Worm (Caenorhabditis elegans) whole organism, L1 larva: Measurements from ENCODE around the gene C49C3.20.

Experiments used
- C34B4.2 ChIP-seq: sonication (generic microtip); optimal IDR thresholded peaks from 2 replicates; lab custom pipeline; 2017; ENCODE audit warnings: mild to moderate bottlenecking, missing genetic modification characterization, missing compliant biosample characterization
- aly-2 ChIP-seq: fragments of 150-350 bp; optimal IDR thresholded peaks from 2 replicates; lab custom pipeline; 2014; ENCODE audit warnings: missing biosample characterization, missing genetic modification characterization
- blmp-1 ChIP-seq: fragments of 150-350 bp; optimal IDR thresholded peaks from 2 replicates; lab custom pipeline; 2014; ENCODE audit warnings: missing biosample characterization, missing genetic modification characterization
- ceh-90 ChIP-seq: sonication (generic microtip); optimal IDR thresholded peaks from 2 replicates; lab custom pipeline; 2016; ENCODE audit warnings: missing genetic modification characterization, missing compliant biosample characterization
- ces-1 ChIP-seq: fragments of 150-350 bp; optimal IDR thresholded peaks from 2 replicates; lab custom pipeline; 2014; ENCODE audit warnings: missing biosample characterization, missing genetic modification reagents, missing genetic modification characterization
- dpl-1 ChIP-seq, 3 experiments: fragments of 150-350 bp in 2 of 3; sonication (generic microtip) in 1 of 3; optimal IDR thresholded peaks; 2 replicates each; lab custom pipeline; 2014 to 2017; ENCODE audit warnings: missing biosample characterization in 3 of 3, missing genetic modification characterization in 3 of 3, missing genetic modification reagents in 3 of 3
- efl-1 ChIP-seq, 4 experiments: fragments of 150-350 bp; optimal IDR thresholded peaks in 3 of 4; peaks in 1 of 4; 1 replicate in 1 of 4; 2 replicates in 3 of 4; lab custom pipeline; 2014; ENCODE audit warnings: missing biosample characterization in 2 of 4, missing genetic modification characterization in 2 of 4, missing genetic modification reagents in 2 of 4
- efl-3 ChIP-seq: fragments of 200-800 bp; sonication (Bioruptor generic); optimal IDR thresholded peaks from 2 replicates; lab custom pipeline; 2018; ENCODE audit warnings: mild to moderate bottlenecking, missing genetic modification characterization, missing compliant biosample characterization
- egl-13 ChIP-seq: sonication (generic microtip); optimal IDR thresholded peaks from 2 replicates; lab custom pipeline; 2016; ENCODE audit warnings: missing genotype, missing genetic modification reagents, missing genetic modification characterization, missing compliant biosample characterization
- egl-27 ChIP-seq, 2 experiments: fragments of 150-350 bp in 1 of 2; sonication (generic microtip); optimal IDR thresholded peaks; 3 replicates each; lab custom pipeline; 2017 to 2018; ENCODE audit warnings: missing biosample characterization in 2 of 2, missing genetic modification characterization in 2 of 2, missing genetic modification reagents in 2 of 2
- elt-2 ChIP-seq: sonication (generic microtip); optimal IDR thresholded peaks from 2 replicates; lab custom pipeline; 2016; ENCODE audit warnings: missing genetic modification characterization, mild to moderate bottlenecking, inconsistent platforms, missing compliant biosample characterization, missing genetic modification reagents
- elt-3 ChIP-seq, 6 experiments: fragments of 150-350 bp in 1 of 6; sonication (generic microtip); optimal IDR thresholded peaks; 2 replicates each; lab custom pipeline; 2017 to 2018; ENCODE audit warnings: missing biosample characterization in 6 of 6, missing genetic modification characterization in 6 of 6, inconsistent platforms in 1 of 6
- fkh-4 ChIP-seq: sonication (generic microtip); optimal IDR thresholded peaks from 2 replicates; lab custom pipeline; 2016; ENCODE audit warnings: missing compliant biosample characterization, missing genetic modification characterization, borderline replicate concordance
- hlh-17 ChIP-seq: fragments of 200-800 bp; sonication (Bioruptor generic); optimal IDR thresholded peaks from 2 replicates; lab custom pipeline; 2018; ENCODE audit warnings: missing genetic modification characterization, mild to moderate bottlenecking, missing compliant biosample characterization, moderate library complexity, borderline replicate concordance
- hlh-4 ChIP-seq: sonication (generic microtip); optimal IDR thresholded peaks from 2 replicates; lab custom pipeline; 2016; ENCODE audit warnings: mild to moderate bottlenecking, missing genetic modification characterization, missing compliant biosample characterization
- lin-13 ChIP-seq: fragments of 150-350 bp; optimal IDR thresholded peaks from 2 replicates; lab custom pipeline; 2014; ENCODE audit warnings: missing biosample characterization, missing genetic modification reagents, missing genetic modification characterization
- lin-14 ChIP-seq: fragments of 200-800 bp; sonication (Bioruptor generic); optimal IDR thresholded peaks from 2 replicates; lab custom pipeline; 2018; ENCODE audit warnings: mild to moderate bottlenecking, missing genetic modification characterization, moderate library complexity, missing compliant biosample characterization
- lin-35 ChIP-seq, 2 experiments: fragments of 150-350 bp; optimal IDR thresholded peaks; 2 replicates each; lab custom pipeline; 2014; ENCODE audit warnings: missing biosample characterization in 2 of 2, missing genetic modification characterization in 2 of 2, missing genetic modification reagents in 2 of 2
- lin-39 ChIP-seq: fragments of 150-350 bp; optimal IDR thresholded peaks from 2 replicates; lab custom pipeline; 2014; ENCODE audit warnings: missing biosample characterization, missing genetic modification reagents, missing genetic modification characterization
- lir-3 ChIP-seq: sonication (generic microtip); optimal IDR thresholded peaks from 2 replicates; lab custom pipeline; 2016; ENCODE audit warnings: mild to moderate bottlenecking, missing genetic modification characterization, moderate library complexity, missing compliant biosample characterization; ENCODE audit not compliant: poor library complexity
- lsy-2 ChIP-seq, 2 experiments: fragments of 150-350 bp; optimal IDR thresholded peaks; 2 replicates each; lab custom pipeline; 2014; ENCODE audit warnings: missing biosample characterization in 2 of 2, missing genetic modification characterization in 2 of 2
- mab-9 ChIP-seq: fragments of 200-800 bp; sonication (Bioruptor generic); IDR thresholded peaks from 2 replicates; pipeline ENCODE4 v1.3.6; 2022; ENCODE audit warnings: missing genetic modification reagents, missing genetic modification characterization, missing compliant biosample characterization
- mdl-1 ChIP-seq, 2 experiments: fragments of 150-350 bp; optimal IDR thresholded peaks; 2 replicates each; lab custom pipeline; 2014 to 2017; ENCODE audit warnings: missing biosample characterization in 2 of 2, missing genetic modification characterization in 2 of 2, inconsistent platforms in 1 of 2
- mef-2 ChIP-seq: fragments of 150-350 bp; optimal IDR thresholded peaks from 2 replicates; lab custom pipeline; 2014; ENCODE audit warnings: missing biosample characterization, missing genetic modification characterization
- nhr-19 ChIP-seq: fragments of 200-800 bp; sonication (Bioruptor generic); conservative IDR thresholded peaks from 2 replicates; pipeline ENCODE4 v1.3.6; 2022; ENCODE audit warnings: missing genetic modification characterization, missing compliant biosample characterization
- nhr-237 ChIP-seq: fragments of 150-350 bp; optimal IDR thresholded peaks from 2 replicates; lab custom pipeline; 2014; ENCODE audit warnings: missing biosample characterization, missing genetic modification characterization
- nhr-28 ChIP-seq: fragments of 150-350 bp; optimal IDR thresholded peaks from 2 replicates; lab custom pipeline; 2014; ENCODE audit warnings: missing biosample characterization, missing genetic modification characterization
- nhr-47 ChIP-seq: sonication (generic microtip); optimal IDR thresholded peaks from 2 replicates; lab custom pipeline; 2016; ENCODE audit warnings: mild to moderate bottlenecking, missing genetic modification characterization, moderate library complexity, missing compliant biosample characterization
- nhr-71 ChIP-seq: sonication (generic microtip); optimal IDR thresholded peaks from 2 replicates; lab custom pipeline; 2016; ENCODE audit warnings: mild to moderate bottlenecking, missing genetic modification characterization, moderate library complexity, missing compliant biosample characterization
- nhr-77 ChIP-seq: fragments of 150-350 bp; optimal IDR thresholded peaks from 2 replicates; lab custom pipeline; 2014; ENCODE audit warnings: missing biosample characterization, missing genetic modification characterization
- nhr-85 ChIP-seq: sonication (generic microtip); peaks from one replicate; lab custom pipeline; 2016; ENCODE audit warnings: missing genetic modification characterization, inconsistent platforms, missing compliant biosample characterization
- pax-3 ChIP-seq: fragments of 200-800 bp; sonication (Bioruptor generic); optimal IDR thresholded peaks from 2 replicates; lab custom pipeline; 2018; ENCODE audit warnings: mild to moderate bottlenecking, missing genetic modification characterization, moderate library complexity, missing compliant biosample characterization
- rnt-1 ChIP-seq: sonication (generic microtip); optimal IDR thresholded peaks from 2 replicates; lab custom pipeline; 2016; ENCODE audit warnings: mild to moderate bottlenecking, missing genetic modification characterization, moderate library complexity, missing compliant biosample characterization
- snpc-4 ChIP-seq: fragments of 150-350 bp; optimal IDR thresholded peaks from 2 replicates; lab custom pipeline; 2014; ENCODE audit warnings: missing biosample characterization, missing genetic modification characterization
- sptf-1 ChIP-seq: fragments of 150-350 bp; optimal IDR thresholded peaks from 2 replicates; lab custom pipeline; 2014; ENCODE audit warnings: missing biosample characterization, missing genetic modification characterization
- tbx-2 ChIP-seq: sonication (generic microtip); optimal IDR thresholded peaks from 2 replicates; lab custom pipeline; 2016; ENCODE audit warnings: missing genetic modification characterization, missing compliant biosample characterization
- tlp-1 ChIP-seq: fragments of 150-350 bp; optimal IDR thresholded peaks from 2 replicates; lab custom pipeline; 2014; ENCODE audit warnings: missing biosample characterization, missing genetic modification characterization
- unc-130 ChIP-seq: fragments of 150-350 bp; optimal IDR thresholded peaks from 2 replicates; lab custom pipeline; 2017; ENCODE audit warnings: missing biosample characterization, missing genetic modification characterization, inconsistent platforms
- unc-30 ChIP-seq: sonication (generic microtip); optimal IDR thresholded peaks from 2 replicates; lab custom pipeline; 2017; ENCODE audit warnings: missing biosample characterization, missing genetic modification characterization
- unc-86 ChIP-seq: sonication (generic microtip); optimal IDR thresholded peaks from 2 replicates; lab custom pipeline; 2016; ENCODE audit warnings: missing genetic modification characterization, missing compliant biosample characterization
- unc-98 ChIP-seq: fragments of 200-800 bp; sonication (Bioruptor generic); IDR thresholded peaks from 2 replicates; pipeline ENCODE4 v1.3.6; 2022; ENCODE audit warnings: missing genetic modification characterization, missing compliant biosample characterization
- zag-1 ChIP-seq: fragments of 150-350 bp; optimal IDR thresholded peaks from 2 replicates; lab custom pipeline; 2014; ENCODE audit warnings: missing biosample characterization, missing genetic modification characterization

Gene C49C3.20

DNA sequence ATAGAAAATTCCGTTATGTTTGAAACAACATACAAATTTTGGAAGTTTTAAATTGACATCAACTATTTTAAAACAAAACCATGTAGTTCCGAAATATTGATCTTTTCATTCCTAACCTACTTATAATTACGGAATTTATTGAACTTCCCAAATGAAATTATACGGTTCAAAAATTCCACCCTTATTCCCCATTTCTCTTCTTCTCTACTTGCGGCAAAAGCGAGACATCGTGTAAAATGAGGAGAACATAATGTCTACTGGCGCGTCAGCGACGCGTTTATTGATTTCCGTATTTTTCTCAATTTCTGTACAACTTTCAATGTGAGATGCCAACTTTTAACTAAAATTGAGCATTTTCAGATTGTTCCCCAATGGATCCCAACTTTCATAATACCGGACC, 12.5 kb upstream of the C49C3.20 start, which contains the start of gene ceh-88:
TSS of gene ceh-88 (plus strand) at position 355 of the 400 bp plus-strand sequence.
- no peak for TF ChIP-seq elt-3 (tag; optimal IDR thresholded peaks at IDR 0.05; lab: Kevin White, UChicago)
- TF ChIP-seq nhr-47 (tag; lab: Kevin White, UChicago), result no peak
- TF ChIP-seq efl-3 (GFP tag; lab: Kevin White, UChicago), result no peak
- TF ChIP-seq tlp-1 (tag; lab: Kevin White, UChicago), result no peak
- TF ChIP-seq nhr-77 (tag; lab: Kevin White, UChicago), result no peak
- TF ChIP-seq mdl-1 (tag; optimal IDR thresholded peaks at IDR 0.05; lab: Kevin White, UChicago), result no peak
- TF ChIP-seq blmp-1 (tag; lab: Kevin White, UChicago), result peak; percentile 51
- no peak for TF ChIP-seq tbx-2 (tag; lab: Kevin White, UChicago)
- TF ChIP-seq nhr-71 (tag; lab: Kevin White, UChicago), result no peak
- TF ChIP-seq lin-39 (tag; lab: Kevin White, UChicago), result no peak
- no peak for TF ChIP-seq ces-1
- TF ChIP-seq snpc-4 (tag; lab: Kevin White, UChicago), result no peak
- TF ChIP-seq lsy-2 (tag; optimal IDR thresholded peaks at IDR 0.05; lab: Kevin White, UChicago), result peak in 1 of 2 experiments; percentile 30
- no peak for TF ChIP-seq unc-130
- no peak for TF ChIP-seq unc-86 (tag; lab: Kevin White, UChicago)
- TF ChIP-seq lin-13 (GFP tag; lab: Kevin White, UChicago), result no peak
- TF ChIP-seq ceh-90 (tag; lab: Kevin White, UChicago), result no peak
- no peak for TF ChIP-seq egl-27 (tag; optimal IDR thresholded peaks at IDR 0.05; lab: Kevin White, UChicago)
- no peak for TF ChIP-seq hlh-17 (GFP tag; lab: Kevin White, UChicago)
- TF ChIP-seq lin-35 (GFP tag; optimal IDR thresholded peaks at IDR 0.05; lab: Kevin White, UChicago), result no peak
- TF ChIP-seq nhr-19 (GFP tag; lab: Robert Waterston, UW), result no peak
- peak in 1 of 3 experiments; percentile 4 for TF ChIP-seq dpl-1 (GFP tag; optimal IDR thresholded peaks at IDR 0.05; lab: Kevin White, UChicago)
- no peak for TF ChIP-seq nhr-237 (tag; lab: Kevin White, UChicago)
- no peak for TF ChIP-seq nhr-85 (tag; lab: Kevin White, UChicago)
- TF ChIP-seq mab-9 (GFP tag; lab: Robert Waterston, UW), result no peak
- TF ChIP-seq zag-1, result no peak
- no peak for TF ChIP-seq nhr-28
- TF ChIP-seq fkh-4 (tag; lab: Kevin White, UChicago), result no peak
- TF ChIP-seq efl-1 (optimal IDR thresholded peaks at IDR 0.05; lab: Kevin White, UChicago), result peak; percentile 1 to 12
- peak in 1 of 2 experiments; percentile 61 for TF ChIP-seq efl-1 (GFP tag; optimal IDR thresholded peaks at IDR 0.05 in 1 of 2; lab: Kevin White, UChicago)
- no peak for TF ChIP-seq rnt-1
- no peak for TF ChIP-seq unc-98 (GFP tag; lab: Robert Waterston, UW)
- no peak for TF ChIP-seq sptf-1 (tag; lab: Kevin White, UChicago)

DNA sequence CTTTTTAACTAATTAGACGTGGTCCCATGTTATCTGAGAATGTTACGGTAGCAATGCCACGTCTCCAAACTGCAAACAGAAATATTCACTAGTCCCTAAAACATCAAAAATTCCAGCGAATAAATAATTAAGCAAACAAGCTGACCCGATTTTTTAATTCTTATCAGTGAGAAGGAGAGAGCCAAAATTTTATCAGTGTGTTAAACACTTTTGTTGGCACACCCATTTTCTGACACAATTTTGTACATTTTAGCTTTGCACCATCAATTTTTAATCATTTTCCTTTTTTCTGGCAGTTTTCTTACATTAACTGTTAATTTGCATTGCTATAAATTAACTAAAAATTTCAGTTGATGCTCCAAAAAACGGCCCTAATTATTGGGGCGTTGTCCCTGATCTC, 4.1 kb upstream of the C49C3.20 start, which contains the start of gene C49C3.4:
TSS of gene C49C3.4 (plus strand) at position 351 of the 400 bp plus-strand sequence.
- TF ChIP-seq lin-14 (no peak), blmp-1 (tag; lab: Kevin White, UChicago) (no peak), fkh-4 (tag; lab: Kevin White, UChicago) (no peak), tlp-1 (tag; lab: Kevin White, UChicago) (no peak), lin-35 (GFP tag; optimal IDR thresholded peaks at IDR 0.05; lab: Kevin White, UChicago) (peak in 1 of 2 experiments; percentile 4), lir-3 (tag; lab: Kevin White, UChicago) (no peak), unc-30 (tag; lab: Kevin White, UChicago) (no peak), nhr-237 (tag; lab: Kevin White, UChicago) (no peak), hlh-4 (tag; lab: Kevin White, UChicago) (no peak), elt-2 (tag; lab: Kevin White, UChicago) (peak; percentile 52), dpl-1 (GFP tag; optimal IDR thresholded peaks at IDR 0.05; lab: Kevin White, UChicago) (no peak), egl-13 (tag; lab: Kevin White, UChicago) (no peak), mef-2 (tag; lab: Kevin White, UChicago) (no peak), C34B4.2 (tag; lab: Kevin White, UChicago) (no peak), aly-2 (tag; lab: Kevin White, UChicago) (no peak), lsy-2 (tag; optimal IDR thresholded peaks at IDR 0.05; lab: Kevin White, UChicago) (no peak), pax-3 (tag; lab: Kevin White, UChicago) (no peak)
